Fruit fly (Drosophila melanogaster): Measurements from ENCODE around the gene bves.

The bves gene

dm6 chrX:21102106-21102505 is 48.3 kb downstream of the bves start, which contains the start of gene CG15446:
Gene CG15446, minus strand, starts transcription at chrX:21102206.
- TF ChIP-seq CG4360 (GFP tag; IDR thresholded peaks at IDR 0.05) (no peak), sens (GFP tag) (peak; percentile 26)

dm6 chrX:21106269-21106668 is 52.5 kb downstream of the bves start, which contains the start of gene CG1503:
Gene CG1503, minus strand, starts transcription at chrX:21106369.
- TF ChIP-seq CG11696 (GFP tag; IDR thresholded peaks at IDR 0.05) (no peak), C15 (GFP tag; IDR thresholded peaks at IDR 0.05) (no peak), stc (GFP tag; IDR thresholded peaks at IDR 0.05) (no peak), ara (GFP tag; IDR thresholded peaks at IDR 0.05) (no peak), CG6854 (GFP tag; optimal IDR thresholded peaks at IDR 0.05) (no peak), Eip74EF (GFP tag; optimal IDR thresholded peaks at IDR 0.05) (no peak), exex (tag; optimal IDR thresholded peaks at IDR 0.05) (no peak), trem (tag; optimal IDR thresholded peaks at IDR 0.05) (no peak)

DNA sequence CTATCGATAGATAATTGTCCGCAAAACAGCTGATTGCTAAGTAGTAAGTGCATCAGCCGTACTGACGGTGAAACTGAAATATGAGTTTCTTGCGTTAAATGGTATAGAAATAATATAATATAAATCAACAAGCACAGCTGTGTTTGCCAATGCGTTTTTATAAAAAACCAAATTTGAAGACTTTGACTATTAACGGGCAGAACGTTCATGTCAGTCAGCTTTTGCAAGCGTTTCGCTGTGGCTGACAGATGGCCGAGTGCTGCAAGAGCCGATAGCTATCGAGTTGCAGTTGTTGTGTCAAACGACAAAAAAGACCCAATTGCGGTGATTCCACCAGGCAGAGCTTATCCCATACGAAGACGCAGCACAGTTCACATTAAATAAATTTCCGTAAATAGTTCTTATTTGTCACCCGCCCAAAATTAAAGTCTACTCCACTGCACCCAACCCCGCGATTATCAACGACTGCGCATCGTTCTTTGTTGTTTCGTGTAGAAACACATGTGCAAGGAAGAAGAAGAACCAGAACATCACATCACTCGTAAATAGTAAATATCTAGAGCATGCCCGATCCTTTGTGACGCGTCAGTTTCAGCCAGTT is 63.2 kb downstream of the bves start, which contains the start of the genes unc and CG15445:
unc (minus strand) TSS at position 51 of the 601 bp plus-strand sequence.
CG15445 (plus strand) TSS at position 296 of the 601 bp plus-strand sequence.
- TF ChIP-seq fu2 (GFP tag; optimal IDR thresholded peaks at IDR 0.05) (no peak), knrl (GFP tag; IDR thresholded peaks at IDR 0.05; ENCODE audit: partially characterized antibody) (peak; percentile 93), CG16863 (GFP tag; optimal IDR thresholded peaks at IDR 0.05) (no peak), dmrt99B (tag; optimal IDR thresholded peaks at IDR 0.05) (no peak), CG2199 (GFP tag; IDR thresholded peaks at IDR 0.05) (peak; percentile 89; the same call in 1 of the 3 replicates), CG12942 (GFP tag; optimal IDR thresholded peaks at IDR 0.05) (no peak), Mes4 (GFP tag; optimal IDR thresholded peaks at IDR 0.05) (no peak), CG8388 (GFP tag; optimal IDR thresholded peaks at IDR 0.05) (no peak), CG31224 (GFP tag; IDR thresholded peaks at IDR 0.05) (no peak), chinmo (GFP tag; IDR thresholded peaks at IDR 0.05; ENCODE audit: partially characterized antibody) (peak; percentile 74; the same call in 1 of the 4 replicates), unc-4 (GFP tag; IDR thresholded peaks at IDR 0.05; ENCODE audit: partially characterized antibody) (peak; percentile 80), CG6765 (GFP tag; optimal IDR thresholded peaks at IDR 0.05) (no peak), tio (GFP tag; optimal IDR thresholded peaks at IDR 0.05) (no peak), cwo (GFP tag; optimal IDR thresholded peaks at IDR 0.05) (no peak), pfk (GFP tag; optimal IDR thresholded peaks at IDR 0.05) (no peak), HLH4C (GFP tag; IDR thresholded peaks at IDR 0.05; ENCODE audit: partially characterized antibody) (peak; percentile 78), Nf-YB (GFP tag; optimal IDR thresholded peaks at IDR 0.05) (no peak), E2f1 (GFP tag; IDR thresholded peaks at IDR 0.05) (no peak), CG13775 (GFP tag; optimal IDR thresholded peaks at IDR 0.05) (peak; percentile 5), CG11398 (GFP tag; optimal IDR thresholded peaks at IDR 0.05) (no peak), CG33557 (GFP tag; optimal IDR thresholded peaks at IDR 0.05) (no peak), vnd (GFP tag; IDR thresholded peaks at IDR 0.05; ENCODE audit: partially characterized antibody) (peak; percentile 87), row (GFP tag; IDR thresholded peaks at IDR 0.05) (peak; percentile 50), br (optimal IDR thresholded peaks at IDR 0.05) (no peak), Kr (GFP tag; optimal IDR thresholded peaks at IDR 0.05) (no peak), gsb-n (tag; optimal IDR thresholded peaks at IDR 0.05) (no peak), Dref (GFP tag; IDR thresholded peaks at IDR 0.05) (peak; percentile 75), CG9797 (GFP tag; optimal IDR thresholded peaks at IDR 0.05) (peak; percentile 11), Sox100B (GFP tag; optimal IDR thresholded peaks at IDR 0.05) (no peak), CG18011 (GFP tag; optimal IDR thresholded peaks at IDR 0.05) (peak; percentile 99), Hey (tag; optimal IDR thresholded peaks at IDR 0.05) (no peak), sug (tag; optimal IDR thresholded peaks at IDR 0.05) (no peak), CG11247 (GFP tag; IDR thresholded peaks at IDR 0.05) (no peak), Aef1 (GFP tag; IDR thresholded peaks at IDR 0.05) (peak; percentile 81), Scr (GFP tag; IDR thresholded peaks at IDR 0.05; ENCODE audit: partially characterized antibody) (peak; percentile 84), Hr78 (GFP tag; optimal IDR thresholded peaks at IDR 0.05) (no peak), al (GFP tag; IDR thresholded peaks at IDR 0.05) (no peak)

Data from whole organism, embryonic.